Fruit fly (Drosophila melanogaster): Measurements from ENCODE around the gene CecC.
A peak's percentile ranks its signal among the peaks of the same experiment; 100 is the strongest.

The CecC gene

dm6 chr3R:30252882-30253281, 36.6 kb downstream of the CecC start, which contains the start of gene CG18404:
Gene CG18404, plus strand, starts transcription at chr3R:30253182.
- TF ChIP-seq Hr83 (GFP tag; optimal IDR thresholded peaks at IDR 0.05; ENCODE audit: poor library complexity, severe bottlenecking) = no peak
- TF ChIP-seq sage (GFP tag; optimal IDR thresholded peaks at IDR 0.05) = no peak
- no peak for TF ChIP-seq tai (GFP tag; optimal IDR thresholded peaks at IDR 0.05)
- no peak for TF ChIP-seq Dif (GFP tag; optimal IDR thresholded peaks at IDR 0.05; ENCODE audit: partially characterized antibody)
- TF ChIP-seq woc (GFP tag; optimal IDR thresholded peaks at IDR 0.05) = no peak
- TF ChIP-seq Hnf4 (GFP tag; optimal IDR thresholded peaks at IDR 0.05) = no peak
- no peak for TF ChIP-seq usp (GFP tag; optimal IDR thresholded peaks at IDR 0.05)
- TF ChIP-seq h (GFP tag; optimal IDR thresholded peaks at IDR 0.05) = no peak
- TF ChIP-seq fru (GFP tag; optimal IDR thresholded peaks at IDR 0.05) = no peak
- TF ChIP-seq dsf (GFP tag; optimal IDR thresholded peaks at IDR 0.05; ENCODE audit: borderline replicate concordance) = no peak
- no peak for TF ChIP-seq Vsx2 (GFP tag; optimal IDR thresholded peaks at IDR 0.05; ENCODE audit: partially characterized antibody)
- no peak for TF ChIP-seq CrebA (GFP tag; optimal IDR thresholded peaks at IDR 0.05; ENCODE audit: borderline replicate concordance)
- TF ChIP-seq HLH106 (tag; optimal IDR thresholded peaks at IDR 0.05) = no peak
- TF ChIP-seq GATAd (GFP tag; optimal IDR thresholded peaks at IDR 0.05) = no peak
- no peak for TF ChIP-seq Rel (GFP tag; optimal IDR thresholded peaks at IDR 0.05)
- no peak for TF ChIP-seq Rel (tag; optimal IDR thresholded peaks at IDR 0.05)
- TF ChIP-seq foxo (GFP tag; optimal IDR thresholded peaks at IDR 0.05) = no peak
- no peak for TF ChIP-seq Dfd (GFP tag; optimal IDR thresholded peaks at IDR 0.05)

dm6 chr3R:30255255-30256121, 39.2 kb downstream of the CecC start:
- TF ChIP-seq br (GFP tag; optimal IDR thresholded peaks at IDR 0.05) = peak; percentile 90
- TF ChIP-seq rgr (GFP tag; optimal IDR thresholded peaks at IDR 0.05) = peak; percentile 93
- TF ChIP-seq Mio (GFP tag; optimal IDR thresholded peaks at IDR 0.05) = no peak
- peak; percentile 62 for TF ChIP-seq woc (GFP tag; optimal IDR thresholded peaks at IDR 0.05)
- peak; percentile 69 for TF ChIP-seq Jra (GFP tag; optimal IDR thresholded peaks at IDR 0.05)
- no peak for TF ChIP-seq jim (GFP tag; optimal IDR thresholded peaks at IDR 0.05)
- peak; percentile 65 for TF ChIP-seq tai (GFP tag; optimal IDR thresholded peaks at IDR 0.05)
- peak in 1 of 2 experiments; percentile 32 for TF ChIP-seq dl (GFP tag; optimal IDR thresholded peaks at IDR 0.05; ENCODE audit: insufficient read depth in 1 of 2, partially characterized antibody in 2 of 2)
- peak; percentile 81 for TF ChIP-seq brk (GFP tag; optimal IDR thresholded peaks at IDR 0.05)
- peak; percentile 87 for TF ChIP-seq CG9705 (GFP tag; optimal IDR thresholded peaks at IDR 0.05)
- TF ChIP-seq Hr83 (GFP tag; optimal IDR thresholded peaks at IDR 0.05; ENCODE audit: poor library complexity, severe bottlenecking) = no peak
- TF ChIP-seq OdsH (GFP tag; optimal IDR thresholded peaks at IDR 0.05) = peak; percentile 91
- peak; percentile 70 for TF ChIP-seq dmrt93B (GFP tag; optimal IDR thresholded peaks at IDR 0.05)
- peak; percentile 78 for TF ChIP-seq Hnf4 (GFP tag; optimal IDR thresholded peaks at IDR 0.05)
- TF ChIP-seq Rel (GFP tag; optimal IDR thresholded peaks at IDR 0.05) = peak; percentile 94
- peak; percentile 89 for TF ChIP-seq Rel (tag; optimal IDR thresholded peaks at IDR 0.05)
- peak; percentile 91 for TF ChIP-seq ey (GFP tag; optimal IDR thresholded peaks at IDR 0.05)
- TF ChIP-seq Abd-B (GFP tag; optimal IDR thresholded peaks at IDR 0.05) = no peak
- no peak for TF ChIP-seq pan (optimal IDR thresholded peaks at IDR 0.05)
- peak; percentile 89 for TF ChIP-seq fru (GFP tag; optimal IDR thresholded peaks at IDR 0.05)
- TF ChIP-seq h (GFP tag; optimal IDR thresholded peaks at IDR 0.05) = peak; percentile 97
- peak; percentile 51 for TF ChIP-seq Vsx2 (GFP tag; optimal IDR thresholded peaks at IDR 0.05; ENCODE audit: partially characterized antibody)
- TF ChIP-seq Dif (GFP tag; optimal IDR thresholded peaks at IDR 0.05; ENCODE audit: partially characterized antibody) = peak; percentile 32
- TF ChIP-seq Hr78 (GFP tag; optimal IDR thresholded peaks at IDR 0.05) = no peak
- TF ChIP-seq Dfd (GFP tag; optimal IDR thresholded peaks at IDR 0.05) = no peak
- peak; percentile 74 for TF ChIP-seq CrebA (GFP tag; optimal IDR thresholded peaks at IDR 0.05; ENCODE audit: borderline replicate concordance)
- peak; percentile 96 for TF ChIP-seq psq (GFP tag; optimal IDR thresholded peaks at IDR 0.05)
- TF ChIP-seq usp (GFP tag; optimal IDR thresholded peaks at IDR 0.05) = no peak
- peak; percentile 97 for TF ChIP-seq Sp1 (GFP tag; optimal IDR thresholded peaks at IDR 0.05)
- no peak for TF ChIP-seq lola (GFP tag; optimal IDR thresholded peaks at IDR 0.05)
- TF ChIP-seq foxo (GFP tag; optimal IDR thresholded peaks at IDR 0.05) = peak in 1 of 2 experiments; percentile 89
- peak; percentile 74 for TF ChIP-seq CG32264 (GFP tag; optimal IDR thresholded peaks at IDR 0.05)
- TF ChIP-seq N (GFP tag; optimal IDR thresholded peaks at IDR 0.05) = no peak
- peak; percentile 88 for TF ChIP-seq sage (GFP tag; optimal IDR thresholded peaks at IDR 0.05)
- TF ChIP-seq GATAd (GFP tag; optimal IDR thresholded peaks at IDR 0.05) = no peak
- TF ChIP-seq Myc (optimal IDR thresholded peaks at IDR 0.05) = no peak
- peak; percentile 96 for TF ChIP-seq HLH106 (tag; optimal IDR thresholded peaks at IDR 0.05)
- TF ChIP-seq sv (GFP tag; optimal IDR thresholded peaks at IDR 0.05) = no peak
- TF ChIP-seq dsf (GFP tag; optimal IDR thresholded peaks at IDR 0.05; ENCODE audit: borderline replicate concordance) = peak; percentile 65
